Worm (Caenorhabditis elegans): ENCODE data around the gene fbxa-52.
"Not testable (repeated sequence)": the region's sequence is repeated elsewhere in the genome, so short reads cannot be mapped to it uniquely, and the experiment has no call there.

- not testable (repeated sequence) for TF ChIP-seq F52B5.7 (tag; optimal IDR thresholded peaks at IDR 0.05); ztf-6 (GFP tag; IDR thresholded peaks at IDR 0.05); hmg-20 (GFP tag; IDR thresholded peaks at IDR 0.05)
Measured at ce11 chrX:1746117-1746516, 33.7 kb upstream of the fbxa-52 start, which contains the start of gene Y75D11A.3.
